Worm (Caenorhabditis elegans) whole organism, late embryonic: ENCODE results near the gene Y16E11A.4.

Source experiments
- ama-1 ChIP-seq: fragments of 150-350 bp; optimal IDR thresholded peaks from 2 replicates; lab custom pipeline; 2014
- ceh-2 ChIP-seq: sonication (generic microtip); optimal IDR thresholded peaks from 2 replicates; lab custom pipeline; 2016; ENCODE audit warnings: missing genotype, missing genetic modification characterization, missing compliant biosample characterization
- gmeb-2 ChIP-seq: sonication (generic microtip); optimal IDR thresholded peaks from 2 replicates; lab custom pipeline; 2016; ENCODE audit warnings: missing genetic modification characterization, inconsistent platforms, missing compliant biosample characterization
- nfya-1 ChIP-seq: sonication (generic microtip); optimal IDR thresholded peaks from 2 replicates; lab custom pipeline; 2017; ENCODE audit warnings: missing genetic modification characterization, mild to moderate bottlenecking, missing compliant biosample characterization, antibody characterized with exemption, moderate library complexity
- syd-9 ChIP-seq: sonication (generic microtip); optimal IDR thresholded peaks from 2 replicates; lab custom pipeline; 2016; ENCODE audit warnings: mild to moderate bottlenecking, missing genetic modification characterization, moderate library complexity, missing compliant biosample characterization

ce11 chrII:1939652-1940051 lies 47.4 kb upstream of the Y16E11A.4 start, which contains the start of gene ZK250.13:
- TF ChIP-seq gmeb-2 (tag; lab: Kevin White, UChicago) = no peak
- no peak for TF ChIP-seq ama-1
- no peak for TF ChIP-seq ceh-2 (tag; lab: Kevin White, UChicago)
- no peak for TF ChIP-seq syd-9 (tag; lab: Kevin White, UChicago)
- no peak for TF ChIP-seq nfya-1 (tag; lab: Kevin White, UChicago)
